Fruit fly (Drosophila melanogaster) whole organism, adult: ENCODE data around the gene CG13884.

Source experiments
- CG1620 ChIP-seq: fragments of 200-800 bp; sonication (Bioruptor generic); optimal IDR thresholded peaks from 2 replicates; lab custom pipeline; 2016; ENCODE audit warnings: missing biosample characterization, missing genetic modification characterization
- CG5204 ChIP-seq: fragments of 200-800 bp; sonication (Bioruptor generic); optimal IDR thresholded peaks from 2 replicates; lab custom pipeline; 2016; ENCODE audit warnings: missing biosample characterization, missing genetic modification characterization
- CG7045 ChIP-seq: fragments of 200-800 bp; sonication (Bioruptor generic); optimal IDR thresholded peaks from 2 replicates; lab custom pipeline; 2017; ENCODE audit warnings: missing biosample characterization, mild to moderate bottlenecking, missing genetic modification characterization
- Clk ChIP-seq: fragments of 200-800 bp; sonication (Bioruptor generic); optimal IDR thresholded peaks from 2 replicates; lab custom pipeline; 2017; ENCODE audit warnings: missing biosample characterization, missing genetic modification characterization
- Crg-1 ChIP-seq: fragments of 200-800 bp; sonication (Bioruptor generic); optimal IDR thresholded peaks from 2 replicates; lab custom pipeline; 2016; ENCODE audit warnings: missing biosample characterization, missing genetic modification characterization
- Hr96 ChIP-seq: fragments of 200-800 bp; sonication (Bioruptor generic); optimal IDR thresholded peaks from 2 replicates; lab custom pipeline; 2016; ENCODE audit warnings: missing biosample characterization, missing genetic modification characterization
- bab1 ChIP-seq: fragments of 200-800 bp; sonication (Bioruptor generic); optimal IDR thresholded peaks from 3 replicates; lab custom pipeline; 2019; ENCODE audit warnings: missing biosample characterization, mild to moderate bottlenecking, missing genetic modification characterization, moderate library complexity
- cnc ChIP-seq, 2 experiments: fragments of >200 bp; optimal IDR thresholded peaks; 2 replicates each; lab custom pipeline; 2017
- kay ChIP-seq: fragments of 200-800 bp; sonication (Bioruptor generic); peaks from one replicate; lab custom pipeline; 2016; ENCODE audit warnings: missing biosample characterization, missing genetic modification characterization, borderline replicate concordance
- pad ChIP-seq: fragments of 200-800 bp; sonication (Bioruptor generic); optimal IDR thresholded peaks from 3 replicates; lab custom pipeline; 2017; ENCODE audit warnings: missing biosample characterization, missing genetic modification characterization, mild to moderate bottlenecking, moderate library complexity, missing genetic modification reagents
- tj ChIP-seq: fragments of 200-800 bp; sonication (Bioruptor generic); optimal IDR thresholded peaks from 3 replicates; lab custom pipeline; 2017; ENCODE audit warnings: missing biosample characterization, mild to moderate bottlenecking, missing genetic modification characterization, moderate library complexity

DNA sequence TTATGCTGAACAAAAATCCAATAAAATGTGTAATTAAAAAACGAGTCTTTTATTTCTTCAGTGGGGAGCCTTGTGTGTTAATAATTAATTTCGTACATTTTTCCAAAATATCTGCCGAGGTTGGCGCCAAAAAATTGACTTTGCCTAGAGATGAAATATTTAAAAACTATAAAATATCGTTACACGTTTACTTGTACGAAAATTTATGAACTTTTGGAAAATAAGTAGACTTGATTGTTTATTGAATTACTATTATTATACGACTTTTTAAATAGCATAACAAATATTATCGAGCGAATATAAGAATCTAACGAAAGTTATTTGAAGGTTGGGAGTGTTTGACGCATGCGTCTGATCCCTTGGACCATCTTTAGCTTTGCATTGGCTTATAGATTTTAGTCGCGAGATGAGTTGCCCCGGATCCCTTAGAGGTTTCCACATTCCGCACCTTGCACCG, 10.2 kb downstream of the CG13884 start, which contains the start of gene CG1231:
- TF ChIP-seq CG1620 (GFP tag; lab: Kevin White, UChicago) (no peak), Clk (GFP tag; lab: Kevin White, UChicago) (no peak), bab1 (GFP tag; lab: Kevin White, UChicago) (no peak), kay (GFP tag; lab: Kevin White, UChicago) (no peak), CG7045 (no peak), tj (GFP tag; lab: Kevin White, UChicago) (no peak), Crg-1 (no peak), cnc (optimal IDR thresholded peaks at IDR 0.05; lab: Kevin White, UChicago) (no peak), Hr96 (GFP tag; lab: Kevin White, UChicago) (no peak), CG5204 (no peak), pad (GFP tag; lab: Kevin White, UChicago) (no peak)
